Fruit fly (Drosophila melanogaster) whole organism: ENCODE measurements around the gene CG5342.

ENCODE experiments used
- CG8478 ChIP-seq: fragments of >200 bp; optimal IDR thresholded peaks from 2 replicates; lab custom pipeline; 2018; ENCODE audit warnings: inconsistent platforms
- Dll ChIP-seq: fragments of >200 bp; optimal IDR thresholded peaks from 2 replicates; lab custom pipeline; 2017
- EcR ChIP-seq, 2 experiments: fragments of >200 bp; optimal IDR thresholded peaks; 2 replicates each; lab custom pipeline; 2017; ENCODE audit warnings: missing biosample characterization in 2 of 2, missing genetic modification characterization in 2 of 2, missing genetic modification reagents in 2 of 2
- pan ChIP-seq: fragments of >200 bp; optimal IDR thresholded peaks from 2 replicates; lab custom pipeline; 2017
- psq ChIP-seq: fragments of >200 bp; optimal IDR thresholded peaks from 2 replicates; lab custom pipeline; 2017
- usp ChIP-seq: fragments of >200 bp; optimal IDR thresholded peaks from 2 replicates; lab custom pipeline; 2017; ENCODE audit warnings: missing biosample characterization, missing genetic modification characterization, mixed read lengths

CG5342 gene

dm6 chr3R:11619709-11620409 lies 41.2 kb downstream of the CG5342 start, which contains the start of the genes Jupiter and CG14710:
Gene Jupiter, minus strand, starts transcription at chr3R:11619906.
Gene CG14710, plus strand, starts transcription at chr3R:11620090.
- TF ChIP-seq EcR (GFP tag; optimal IDR thresholded peaks at IDR 0.05; lab: Kevin White, UChicago) (no peak), CG8478 (lab: Kevin White, UChicago) (no peak), usp (no peak), Dll (lab: Kevin White, UChicago) (no peak), psq (no peak), pan (lab: Kevin White, UChicago) (no peak)

dm6 chr3R:11623025-11623424 lies 44.4 kb downstream of the CG5342 start, which contains the start of gene CG14711:
Gene CG14711, plus strand, starts transcription at chr3R:11623339.
- TF ChIP-seq psq (no peak), usp (no peak), Dll (lab: Kevin White, UChicago) (no peak)

dm6 chr3R:11625544-11625943 lies 46.9 kb downstream of the CG5342 start, which contains the start of gene Zaf1:
Gene Zaf1, minus strand, starts transcription at chr3R:11625644.
- TF ChIP-seq CG8478 (lab: Kevin White, UChicago) = no peak
- TF ChIP-seq psq = no peak
- no peak for TF ChIP-seq pan (lab: Kevin White, UChicago)
- no peak for TF ChIP-seq EcR (GFP tag; optimal IDR thresholded peaks at IDR 0.05; lab: Kevin White, UChicago)
- TF ChIP-seq Dll (lab: Kevin White, UChicago) = no peak
- TF ChIP-seq usp = no peak

- TF ChIP-seq Dll (lab: Kevin White, UChicago) (no peak), pan (lab: Kevin White, UChicago) (no peak), CG8478 (lab: Kevin White, UChicago) (no peak), EcR (GFP tag; optimal IDR thresholded peaks at IDR 0.05; lab: Kevin White, UChicago) (no peak), psq (no peak), usp (no peak)
Observed at dm6 chr3R:11626571-11626970, 47.9 kb downstream of the CG5342 start, which contains the start of the genes CG6813 and CG18764. Gene CG6813, minus strand, starts transcription at chr3R:11626638. Gene CG18764, plus strand, starts transcription at chr3R:11626889.

- no peak for TF ChIP-seq usp
- TF ChIP-seq Dll (lab: Kevin White, UChicago) = no peak
- no peak for TF ChIP-seq psq
- no peak for TF ChIP-seq pan (lab: Kevin White, UChicago)
- no peak for TF ChIP-seq EcR (GFP tag; optimal IDR thresholded peaks at IDR 0.05; lab: Kevin White, UChicago)
- TF ChIP-seq CG8478 (lab: Kevin White, UChicago) = no peak
Observed at dm6 chr3R:11628416-11629041, 49.9 kb downstream of the CG5342 start, which contains the start of gene CG14712. Gene CG14712, plus strand, starts transcription at chr3R:11628759.
